Worm (Caenorhabditis elegans): ENCODE data around the gene srh-31.

DNA sequence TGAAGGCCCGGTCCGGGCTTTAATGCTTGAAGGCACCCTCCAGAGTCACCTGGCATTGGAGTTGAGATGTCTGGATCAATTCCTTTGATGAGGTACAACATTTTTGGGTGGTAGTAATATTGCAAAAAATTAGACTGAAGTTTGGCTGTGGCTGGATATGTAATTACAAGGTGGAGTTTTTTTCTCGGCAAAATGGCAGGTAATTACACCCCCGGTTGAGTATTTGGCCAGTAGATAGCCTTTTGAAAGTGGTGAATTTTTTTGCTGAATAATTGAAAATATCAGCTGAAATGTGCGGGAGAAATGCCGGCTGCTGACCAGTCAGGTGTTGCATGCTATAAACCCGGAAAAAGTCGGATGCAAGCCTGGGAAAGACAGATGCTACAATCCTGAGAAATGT is 8.0 kb upstream of the srh-31 start, which contains the start of gene Y26G10.4:
- TF ChIP-seq nhr-237 (tag; optimal IDR thresholded peaks at IDR 0.05) (no peak), snpc-4 (tag; optimal IDR thresholded peaks at IDR 0.05) (no peak), blmp-1 (tag; optimal IDR thresholded peaks at IDR 0.05) (no peak), flh-1 (GFP tag; optimal IDR thresholded peaks at IDR 0.05) (no peak), ham-2 (GFP tag; optimal IDR thresholded peaks at IDR 0.05) (no peak), unc-62 (GFP tag; optimal IDR thresholded peaks at IDR 0.05) (no peak), unc-39 (tag; optimal IDR thresholded peaks at IDR 0.05) (no peak), lsy-2 (tag; optimal IDR thresholded peaks at IDR 0.05) (no peak), elt-3 (tag; optimal IDR thresholded peaks at IDR 0.05) (no peak)
